Worm (Caenorhabditis elegans): ENCODE measurements around the gene tftc-5.

tftc-5 gene

DNA sequence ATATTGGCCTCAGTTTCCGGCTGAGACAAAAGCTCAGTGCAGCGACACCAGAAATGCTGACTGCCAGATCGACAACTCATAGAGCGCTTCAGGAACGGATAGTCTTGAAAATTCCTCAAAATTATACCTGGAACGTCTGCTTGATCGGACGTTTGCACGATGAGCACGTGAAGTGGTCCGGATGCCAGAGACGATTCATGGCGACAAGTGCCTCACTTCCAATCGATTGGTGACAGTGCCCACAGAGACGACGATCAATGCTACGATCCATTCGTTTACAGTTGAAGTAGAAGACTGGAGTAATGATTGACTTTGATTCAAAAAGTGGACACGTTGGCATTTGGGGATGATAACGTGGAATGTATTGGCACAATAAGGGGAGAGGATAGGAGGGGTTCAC is 35.6 kb upstream of the tftc-5 start, which contains the start of gene Y1A5A.1:
Gene Y1A5A.1 (minus strand): TSS at position 294 of the 400 bp plus-strand sequence.
- TF ChIP-seq dve-1 (tag; optimal IDR thresholded peaks at IDR 0.05) (no peak), ceh-14 (tag; optimal IDR thresholded peaks at IDR 0.05) (no peak), K09A11.1 (tag; optimal IDR thresholded peaks at IDR 0.05; ENCODE audit: insufficient read depth) (no peak), pha-4 (tag; optimal IDR thresholded peaks at IDR 0.05) (no peak), K02D7.2 (tag; optimal IDR thresholded peaks at IDR 0.05) (no peak), dmd-4 (tag; optimal IDR thresholded peaks at IDR 0.05; ENCODE audit: borderline replicate concordance) (no peak), hlh-13 (GFP tag; optimal IDR thresholded peaks at IDR 0.05) (no peak), elt-2 (tag; optimal IDR thresholded peaks at IDR 0.05) (no peak), eyg-1 (tag; optimal IDR thresholded peaks at IDR 0.05) (no peak), ama-1 (optimal IDR thresholded peaks at IDR 0.05) (no peak), ceh-31 (tag; optimal IDR thresholded peaks at IDR 0.05) (no peak), ceh-18 (tag; optimal IDR thresholded peaks at IDR 0.05) (no peak), C38D4.7 (GFP tag; optimal IDR thresholded peaks at IDR 0.05) (no peak), ceh-22 (tag; optimal IDR thresholded peaks at IDR 0.05) (no peak), ceh-2 (tag; optimal IDR thresholded peaks at IDR 0.05) (no peak), pha-2 (tag; optimal IDR thresholded peaks at IDR 0.05) (no peak), lim-6 (tag; optimal IDR thresholded peaks at IDR 0.05) (no peak), pqm-1 (tag; optimal IDR thresholded peaks at IDR 0.05) (no peak)

DNA sequence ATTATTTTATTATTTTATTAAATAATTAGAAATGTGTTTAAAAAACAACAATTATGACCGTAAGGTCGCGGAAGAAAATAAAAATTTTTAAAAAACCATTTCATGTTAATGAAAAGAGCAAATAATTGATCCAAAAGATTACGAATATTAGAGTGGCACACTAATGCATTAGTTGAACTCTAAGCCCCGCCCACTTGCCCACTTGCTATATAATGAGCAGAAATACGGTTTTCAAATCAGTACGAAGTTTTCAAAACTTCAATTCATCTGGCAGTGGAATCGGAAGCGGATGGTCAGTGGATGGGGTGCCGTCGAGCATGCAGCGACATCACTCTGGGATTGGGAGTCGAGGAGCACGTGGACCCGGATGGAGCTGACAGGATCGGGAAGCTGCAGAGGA is 34.2 kb upstream of the tftc-5 start, which contains the start of gene C36E8.6:
Gene C36E8.6 (plus strand): TSS at position 301 of the 400 bp plus-strand sequence.
- TF ChIP-seq elt-4 (tag; optimal IDR thresholded peaks at IDR 0.05) (no peak), odd-2 (tag; optimal IDR thresholded peaks at IDR 0.05) (no peak), rnt-1 (tag; optimal IDR thresholded peaks at IDR 0.05) (no peak), ahr-1 (tag; optimal IDR thresholded peaks at IDR 0.05) (no peak), sox-4 (tag; optimal IDR thresholded peaks at IDR 0.05) (no peak), Y22D7AL.16 (tag; optimal IDR thresholded peaks at IDR 0.05) (no peak), npax-4 (tag; optimal IDR thresholded peaks at IDR 0.05) (no peak), unc-3 (GFP tag; conservative IDR thresholded peaks at IDR 0.05) (no peak), unc-3 (tag; optimal IDR thresholded peaks at IDR 0.05) (no peak), hlh-13 (GFP tag; optimal IDR thresholded peaks at IDR 0.05) (no peak), hlh-30 (tag; optimal IDR thresholded peaks at IDR 0.05; ENCODE audit: insufficient read depth) (no peak), ceh-6 (GFP tag; optimal IDR thresholded peaks at IDR 0.05) (no peak), unc-42 (tag; optimal IDR thresholded peaks at IDR 0.05) (no peak), dve-1 (tag; optimal IDR thresholded peaks at IDR 0.05) (no peak), K02D7.2 (tag; optimal IDR thresholded peaks at IDR 0.05) (no peak), hlh-6 (tag; optimal IDR thresholded peaks at IDR 0.05) (no peak), zip-5 (tag; optimal IDR thresholded peaks at IDR 0.05) (no peak)

ce11 chrIII:3991362-3991761 is 30.6 kb upstream of the tftc-5 start:
- TF ChIP-seq F13H6.1 (tag; optimal IDR thresholded peaks at IDR 0.05): no peak
- TF ChIP-seq sdc-2 (tag; optimal IDR thresholded peaks at IDR 0.05): no peak
- TF ChIP-seq pha-4 (tag; optimal IDR thresholded peaks at IDR 0.05): no peak
- no peak for TF ChIP-seq ceh-45 (GFP tag; IDR thresholded peaks at IDR 0.05)
- TF ChIP-seq ceh-48 (tag; optimal IDR thresholded peaks at IDR 0.05): no peak
- TF ChIP-seq elt-4 (tag; optimal IDR thresholded peaks at IDR 0.05): no peak
- TF ChIP-seq rnt-1 (tag; optimal IDR thresholded peaks at IDR 0.05): no peak
- no peak for TF ChIP-seq fax-1 (tag; optimal IDR thresholded peaks at IDR 0.05)
- no peak for TF ChIP-seq ref-2 (tag; optimal IDR thresholded peaks at IDR 0.05)
- TF ChIP-seq ceh-9 (tag; optimal IDR thresholded peaks at IDR 0.05): no peak
- TF ChIP-seq hlh-6 (tag; optimal IDR thresholded peaks at IDR 0.05): no peak
- no peak for TF ChIP-seq ceh-31 (tag; optimal IDR thresholded peaks at IDR 0.05)
- TF ChIP-seq pax-1 (tag; optimal IDR thresholded peaks at IDR 0.05): no peak
- no peak for TF ChIP-seq hlh-8 (tag; optimal IDR thresholded peaks at IDR 0.05)
- no peak for TF ChIP-seq hlh-30 (tag; optimal IDR thresholded peaks at IDR 0.05; ENCODE audit: insufficient read depth)
- TF ChIP-seq ttx-3 (tag; optimal IDR thresholded peaks at IDR 0.05): no peak
- no peak for TF ChIP-seq ztf-16 (tag; optimal IDR thresholded peaks at IDR 0.05)
